Worm (Caenorhabditis elegans) whole organism, L2 larva: Measurements from ENCODE around the gene rgs-6.

Experiments used
- ceh-82 ChIP-seq: fragments of 150-350 bp; optimal IDR thresholded peaks from 2 replicates; lab custom pipeline; 2014; ENCODE audit warnings: missing biosample characterization, missing genetic modification characterization
- elt-3 ChIP-seq: sonication (generic microtip); optimal IDR thresholded peaks from 2 replicates; lab custom pipeline; 2017; ENCODE audit warnings: missing biosample characterization, missing genetic modification characterization
- snpc-4 ChIP-seq: fragments of 150-350 bp; optimal IDR thresholded peaks from 2 replicates; lab custom pipeline; 2014; ENCODE audit warnings: missing biosample characterization, missing genetic modification characterization
- unc-39 ChIP-seq: fragments of 150-350 bp; optimal IDR thresholded peaks from 2 replicates; lab custom pipeline; 2014; ENCODE audit warnings: missing biosample characterization, missing genetic modification characterization

DNA sequence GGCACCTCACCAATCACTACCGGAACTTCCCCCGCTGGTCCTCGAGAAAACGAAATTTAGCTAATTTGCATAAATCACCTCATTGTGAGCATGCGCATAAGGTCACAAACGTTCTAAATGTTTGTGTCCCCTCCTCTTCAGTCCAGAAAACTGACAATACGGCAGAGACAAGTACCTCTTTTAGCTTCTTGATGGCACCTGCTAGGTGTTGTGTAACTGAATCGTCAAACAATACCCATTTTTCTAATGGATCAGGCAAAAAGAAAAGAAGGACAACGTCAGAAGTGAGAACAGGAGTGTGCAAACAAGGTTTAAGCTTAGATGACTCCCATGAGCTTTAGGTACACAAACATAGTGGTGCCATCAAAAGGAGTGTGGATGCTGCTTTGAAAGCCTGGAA is 34.0 kb downstream of the rgs-6 start:
- TF ChIP-seq elt-3 (tag; lab: Kevin White, UChicago) (no peak), snpc-4 (no peak), unc-39 (tag; lab: Kevin White, UChicago) (no peak), ceh-82 (tag; lab: Kevin White, UChicago) (no peak)
